Worm (Caenorhabditis elegans) whole organism, L2 larva: ENCODE results near the gene ptr-18.

ENCODE experiments used
- F13H6.1 ChIP-seq: sonication (generic microtip); optimal IDR thresholded peaks from 2 replicates; lab custom pipeline; 2016; ENCODE audit warnings: missing genetic modification characterization, missing compliant biosample characterization
- R02D3.7 ChIP-seq: fragments of 150-350 bp; optimal IDR thresholded peaks from 2 replicates; lab custom pipeline; 2014; ENCODE audit warnings: missing biosample characterization, missing genetic modification characterization
- Y55F3AM.14 ChIP-seq: fragments of 200-800 bp; sonication (Bioruptor generic); optimal IDR thresholded peaks from 2 replicates; lab custom pipeline; 2018; ENCODE audit warnings: mild to moderate bottlenecking, missing genetic modification characterization, missing compliant biosample characterization
- alr-1 ChIP-seq: fragments of 150-350 bp; optimal IDR thresholded peaks from 2 replicates; lab custom pipeline; 2014; ENCODE audit warnings: missing biosample characterization, missing genetic modification characterization
- aly-2 ChIP-seq: fragments of 150-350 bp; optimal IDR thresholded peaks from 2 replicates; lab custom pipeline; 2014; ENCODE audit warnings: missing biosample characterization, missing genetic modification characterization
- ama-1 ChIP-seq: fragments of 150-350 bp; optimal IDR thresholded peaks from 2 replicates; lab custom pipeline; 2018; ENCODE audit warnings: inconsistent platforms
- blmp-1 ChIP-seq: sonication (generic microtip); optimal IDR thresholded peaks from 2 replicates; lab custom pipeline; 2017; ENCODE audit warnings: missing genetic modification characterization, mild to moderate bottlenecking, missing compliant biosample characterization, antibody characterized with exemption, moderate library complexity; ENCODE audit not compliant: insufficient read depth
- ceh-16 ChIP-seq: fragments of 150-350 bp; optimal IDR thresholded peaks from 2 replicates; lab custom pipeline; 2014; ENCODE audit warnings: missing biosample characterization, missing genetic modification characterization
- ceh-82 ChIP-seq: fragments of 150-350 bp; optimal IDR thresholded peaks from 2 replicates; lab custom pipeline; 2014; ENCODE audit warnings: missing biosample characterization, missing genetic modification characterization
- crh-2 ChIP-seq: sonication (generic microtip); optimal IDR thresholded peaks from 2 replicates; lab custom pipeline; 2017; ENCODE audit warnings: missing biosample characterization, missing genetic modification characterization
- egl-27 ChIP-seq: sonication (generic microtip); optimal IDR thresholded peaks from 3 replicates; lab custom pipeline; 2017; ENCODE audit warnings: missing biosample characterization, missing genetic modification reagents, missing genetic modification characterization
- elt-1 ChIP-seq: fragments of 150-350 bp; optimal IDR thresholded peaks from 2 replicates; lab custom pipeline; 2014; ENCODE audit warnings: missing biosample characterization, missing genetic modification characterization
- fos-1 ChIP-seq: fragments of 150-350 bp; optimal IDR thresholded peaks from 2 replicates; lab custom pipeline; 2014; ENCODE audit warnings: missing biosample characterization, missing genetic modification characterization
- gmeb-1 ChIP-seq: fragments of 150-350 bp; optimal IDR thresholded peaks from 2 replicates; lab custom pipeline; 2014; ENCODE audit warnings: missing biosample characterization, missing genetic modification characterization
- lin-11 ChIP-seq: fragments of 150-350 bp; sonication (generic microtip); optimal IDR thresholded peaks from 2 replicates; lab custom pipeline; 2014; ENCODE audit warnings: missing biosample characterization, missing genetic modification characterization, inconsistent platforms, mixed read lengths
- lin-13 ChIP-seq: fragments of 150-350 bp; optimal IDR thresholded peaks from 2 replicates; lab custom pipeline; 2014; ENCODE audit warnings: missing biosample characterization, missing genetic modification reagents, missing genetic modification characterization
- lin-39 ChIP-seq: fragments of 150-350 bp; optimal IDR thresholded peaks from 2 replicates; lab custom pipeline; 2014; ENCODE audit warnings: missing biosample characterization, missing genetic modification reagents, missing genetic modification characterization
- lsy-2 ChIP-seq, 2 experiments: fragments of 150-350 bp in 1 of 2; sonication (generic microtip) in 1 of 2; optimal IDR thresholded peaks; 2 replicates each; lab custom pipeline; 2014 to 2017; ENCODE audit warnings: missing biosample characterization in 2 of 2, missing genetic modification characterization in 2 of 2
- mdl-1 ChIP-seq, 2 experiments: fragments of 150-350 bp in 1 of 2; sonication (generic microtip) in 1 of 2; optimal IDR thresholded peaks; 2 replicates each; lab custom pipeline; 2017; ENCODE audit warnings: missing biosample characterization in 2 of 2, missing genetic modification characterization in 2 of 2
- nhr-10 ChIP-seq: sonication (generic microtip); optimal IDR thresholded peaks from 2 replicates; lab custom pipeline; 2017; ENCODE audit warnings: missing biosample characterization, missing genetic modification characterization
- nhr-11 ChIP-seq: fragments of 150-350 bp; optimal IDR thresholded peaks from 2 replicates; lab custom pipeline; 2014; ENCODE audit warnings: missing biosample characterization, missing genetic modification characterization
- nhr-129 ChIP-seq: fragments of 150-350 bp; optimal IDR thresholded peaks from 2 replicates; lab custom pipeline; 2014; ENCODE audit warnings: missing biosample characterization, missing genetic modification characterization
- nhr-21 ChIP-seq: fragments of 150-350 bp; optimal IDR thresholded peaks from 2 replicates; lab custom pipeline; 2014; ENCODE audit warnings: missing biosample characterization, missing genetic modification characterization
- nhr-23 ChIP-seq: fragments of 150-350 bp; optimal IDR thresholded peaks from 2 replicates; lab custom pipeline; 2014; ENCODE audit warnings: missing biosample characterization, missing genetic modification reagents, missing genetic modification characterization
- nhr-25 ChIP-seq: fragments of 150-350 bp; sonication (generic microtip); optimal IDR thresholded peaks from 3 replicates; lab custom pipeline; 2014; ENCODE audit warnings: missing biosample characterization, missing genetic modification characterization
- nhr-77 ChIP-seq: fragments of 150-350 bp; optimal IDR thresholded peaks from 2 replicates; lab custom pipeline; 2014; ENCODE audit warnings: missing biosample characterization, missing genetic modification characterization
- sem-4 ChIP-seq: fragments of 150-350 bp; optimal IDR thresholded peaks from 2 replicates; lab custom pipeline; 2014; ENCODE audit warnings: missing biosample characterization, missing genetic modification reagents, missing genetic modification characterization
- skn-1 ChIP-seq: sonication (generic microtip); optimal IDR thresholded peaks from 2 replicates; lab custom pipeline; 2017; ENCODE audit warnings: missing biosample characterization, missing genetic modification characterization
- sma-3 ChIP-seq: sonication (generic microtip); optimal IDR thresholded peaks from 2 replicates; lab custom pipeline; 2016; ENCODE audit warnings: missing genetic modification reagents, missing genetic modification characterization, missing compliant biosample characterization
- sma-9 ChIP-seq, 2 experiments: fragments of 150-350 bp in 1 of 2; sonication (generic microtip) in 1 of 2; optimal IDR thresholded peaks; 2 replicates each; lab custom pipeline; 2014 to 2016; ENCODE audit warnings: missing genetic modification characterization in 2 of 2, mild to moderate bottlenecking in 1 of 2, missing biosample characterization in 1 of 2, missing compliant biosample characterization in 1 of 2, missing genetic modification reagents in 1 of 2, moderate library complexity in 1 of 2
- snpc-4 ChIP-seq: fragments of 150-350 bp; optimal IDR thresholded peaks from 2 replicates; lab custom pipeline; 2014; ENCODE audit warnings: missing biosample characterization, missing genetic modification characterization
- unc-55 ChIP-seq: fragments of 150-350 bp; sonication (generic microtip); optimal IDR thresholded peaks from 3 replicates; lab custom pipeline; 2014; ENCODE audit warnings: missing biosample characterization, missing genetic modification reagents, missing genetic modification characterization
- unc-62 ChIP-seq: fragments of 150-350 bp; optimal IDR thresholded peaks from 2 replicates; lab custom pipeline; 2014; ENCODE audit warnings: missing biosample characterization, missing genetic modification reagents, missing genetic modification characterization
- ztf-1 ChIP-seq: fragments of 200-800 bp; sonication (Bioruptor generic); conservative IDR thresholded peaks from 2 replicates; pipeline ENCODE4 v1.3.6; 2022; ENCODE audit warnings: missing genetic modification characterization, missing compliant biosample characterization
- ztf-11 ChIP-seq: sonication (generic microtip); optimal IDR thresholded peaks from 2 replicates; lab custom pipeline; 2017; ENCODE audit warnings: missing biosample characterization, missing genetic modification characterization

ptr-18 gene

ce11 chrII:12996249-12996648, 30.9 kb downstream of the ptr-18 start, which contains the start of gene hphd-1:
Gene hphd-1 (minus strand): TSS chrII:12996571.
- peak; percentile 53 for TF ChIP-seq F13H6.1 (tag; lab: Kevin White, UChicago)
- TF ChIP-seq ceh-16 (tag; lab: Kevin White, UChicago): no peak
- peak; percentile 10 for TF ChIP-seq lin-13 (GFP tag; lab: Kevin White, UChicago)
- peak; percentile 73 for TF ChIP-seq nhr-21
- peak; percentile 80 for TF ChIP-seq crh-2 (tag; lab: Kevin White, UChicago)
- peak in 1 of 2 experiments; percentile 50 for TF ChIP-seq lsy-2 (tag; optimal IDR thresholded peaks at IDR 0.05; lab: Kevin White, UChicago)
- TF ChIP-seq sma-3: peak; percentile 51
- no peak for TF ChIP-seq nhr-10 (tag; lab: Kevin White, UChicago)
- TF ChIP-seq mdl-1 (tag; optimal IDR thresholded peaks at IDR 0.05; lab: Kevin White, UChicago): peak in 1 of 2 experiments; percentile 64
- TF ChIP-seq fos-1 (tag; lab: Kevin White, UChicago): peak; percentile 61
- TF ChIP-seq gmeb-1 (tag; lab: Kevin White, UChicago): peak; percentile 64
- TF ChIP-seq sma-9 (GFP tag; optimal IDR thresholded peaks at IDR 0.05; lab: Kevin White, UChicago): peak; percentile 90
- no peak for TF ChIP-seq sma-9 (tag; optimal IDR thresholded peaks at IDR 0.05; lab: Kevin White, UChicago)
- peak; percentile 5 for TF ChIP-seq snpc-4 (tag; lab: Kevin White, UChicago)
- TF ChIP-seq blmp-1 (tag; lab: Kevin White, UChicago): no peak
- TF ChIP-seq nhr-77 (tag; lab: Kevin White, UChicago): no peak
- TF ChIP-seq nhr-129: peak; percentile 12
- TF ChIP-seq nhr-25: peak; percentile 33

- TF ChIP-seq F13H6.1 (tag; lab: Kevin White, UChicago) (no peak), nhr-10 (tag; lab: Kevin White, UChicago) (no peak), R02D3.7 (tag; lab: Kevin White, UChicago) (no peak), elt-1 (tag; lab: Kevin White, UChicago) (no peak), nhr-23 (no peak), sma-3 (no peak), snpc-4 (tag; lab: Kevin White, UChicago) (no peak), lin-39 (tag; lab: Kevin White, UChicago) (no peak), sma-9 (GFP tag; optimal IDR thresholded peaks at IDR 0.05; lab: Kevin White, UChicago) (no peak), sma-9 (tag; optimal IDR thresholded peaks at IDR 0.05; lab: Kevin White, UChicago) (no peak), ceh-16 (tag; lab: Kevin White, UChicago) (no peak), ztf-1 (GFP tag; lab: Robert Waterston, UW) (no peak), sem-4 (no peak), mdl-1 (tag; optimal IDR thresholded peaks at IDR 0.05; lab: Kevin White, UChicago) (no peak), crh-2 (tag; lab: Kevin White, UChicago) (no peak), nhr-77 (tag; lab: Kevin White, UChicago) (no peak), aly-2 (no peak), lin-11 (tag; lab: Kevin White, UChicago) (no peak), ama-1 (lab: Kevin White, UChicago) (no peak), blmp-1 (tag; lab: Kevin White, UChicago) (no peak), ztf-11 (tag; lab: Kevin White, UChicago) (no peak)
- TF ChIP-seq, all 48 proteins: peak for 0
These were observed 32.1 kb downstream of the ptr-18 start, which contains the start of gene Y38F1A.7 for ce11 chrII:12997413-12997812. Gene Y38F1A.7 (minus strand): TSS chrII:12997804.

ce11 chrII:13000753-13001152, 35.4 kb downstream of the ptr-18 start, which contains the start of gene Y38F1A.8:
Gene Y38F1A.8 (minus strand): TSS chrII:13000853.
- TF ChIP-seq lsy-2 (tag; optimal IDR thresholded peaks at IDR 0.05; lab: Kevin White, UChicago) (no peak), unc-62 (GFP tag; lab: Kevin White, UChicago) (no peak), ztf-11 (tag; lab: Kevin White, UChicago) (no peak), ceh-82 (tag; lab: Kevin White, UChicago) (no peak), nhr-11 (no peak), snpc-4 (tag; lab: Kevin White, UChicago) (no peak), alr-1 (tag; lab: Kevin White, UChicago) (no peak), egl-27 (tag; lab: Kevin White, UChicago) (no peak), Y55F3AM.14 (GFP tag; lab: Kevin White, UChicago) (no peak), skn-1 (tag; lab: Kevin White, UChicago) (no peak), mdl-1 (tag; optimal IDR thresholded peaks at IDR 0.05; lab: Kevin White, UChicago) (no peak), nhr-23 (no peak), unc-55 (GFP tag; lab: Kevin White, UChicago) (no peak), aly-2 (no peak), sma-3 (no peak), gmeb-1 (tag; lab: Kevin White, UChicago) (no peak), fos-1 (tag; lab: Kevin White, UChicago) (no peak)
